Worm (Caenorhabditis elegans): ENCODE results near the gene F39D8.3.

The F39D8.3 gene

DNA sequence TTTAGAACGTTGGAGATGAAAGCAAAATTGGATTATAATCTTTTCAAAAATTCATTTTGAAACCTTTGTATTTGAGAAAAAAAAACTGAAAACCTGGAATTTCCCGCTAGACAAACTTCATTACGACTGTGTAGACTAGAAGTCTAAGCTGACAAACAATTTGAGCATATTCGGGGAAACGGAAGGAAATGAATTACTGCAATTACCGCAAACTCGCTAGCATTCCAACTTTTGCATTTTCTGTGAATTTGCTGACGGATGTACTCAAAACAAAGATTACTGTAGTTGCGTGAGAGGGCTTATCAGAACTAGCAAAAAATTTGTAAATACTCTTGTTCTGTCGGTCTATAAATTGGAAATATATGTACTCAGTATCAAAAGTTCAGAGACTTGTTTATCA is 30.9 kb upstream of the F39D8.3 start:
- TF ChIP-seq efl-1 (optimal IDR thresholded peaks at IDR 0.05) (no peak), efl-1 (GFP tag; optimal IDR thresholded peaks at IDR 0.05 in 1 of 2) (no peak), nhr-77 (tag; optimal IDR thresholded peaks at IDR 0.05) (no peak), pqm-1 (tag; optimal IDR thresholded peaks at IDR 0.05) (no peak), mdl-1 (tag; optimal IDR thresholded peaks at IDR 0.05) (no peak), nhr-84 (tag; optimal IDR thresholded peaks at IDR 0.05) (no peak), vab-15 (tag; optimal IDR thresholded peaks at IDR 0.05) (no peak), nhr-20 (tag; optimal IDR thresholded peaks at IDR 0.05) (no peak), ceh-82 (tag; optimal IDR thresholded peaks at IDR 0.05) (no peak), rnt-1 (tag; optimal IDR thresholded peaks at IDR 0.05) (no peak), fkh-10 (GFP tag; optimal IDR thresholded peaks at IDR 0.05) (no peak), fkh-8 (tag; optimal IDR thresholded peaks at IDR 0.05) (peak; percentile 83), nhr-11 (tag; optimal IDR thresholded peaks at IDR 0.05) (peak; percentile 77), lin-14 (GFP tag; optimal IDR thresholded peaks at IDR 0.05) (peak; percentile 42), pax-3 (tag; optimal IDR thresholded peaks at IDR 0.05) (no peak), unc-86 (tag; optimal IDR thresholded peaks at IDR 0.05) (no peak), nhr-47 (tag; optimal IDR thresholded peaks at IDR 0.05) (peak; percentile 49), nhr-71 (tag; optimal IDR thresholded peaks at IDR 0.05) (peak; percentile 67), ceh-8 (GFP tag; optimal IDR thresholded peaks at IDR 0.05) (no peak)

DNA sequence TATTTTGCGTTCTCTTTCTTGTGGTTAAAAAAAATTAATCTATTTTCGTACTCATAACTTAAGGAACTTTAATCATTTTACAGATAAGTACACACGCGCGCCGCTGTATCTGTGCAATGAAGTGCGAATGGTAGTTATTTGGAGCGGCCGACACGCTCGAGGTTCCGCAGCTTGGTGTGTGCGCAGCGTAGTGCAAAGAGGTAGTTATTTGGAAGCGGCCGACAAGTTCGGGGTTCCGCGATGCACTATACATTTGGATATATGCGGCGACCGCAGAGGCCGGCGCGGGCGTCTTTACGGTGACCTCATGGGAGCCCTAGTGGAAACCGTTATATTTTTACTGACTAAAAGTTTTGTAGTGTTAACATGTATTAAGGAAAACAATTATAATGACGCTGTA is 28.1 kb upstream of the F39D8.3 start:
- TF ChIP-seq lir-3 (tag; optimal IDR thresholded peaks at IDR 0.05; ENCODE audit: poor library complexity) (no peak), snpc-4 (tag; optimal IDR thresholded peaks at IDR 0.05) (peak; percentile 87)

DNA sequence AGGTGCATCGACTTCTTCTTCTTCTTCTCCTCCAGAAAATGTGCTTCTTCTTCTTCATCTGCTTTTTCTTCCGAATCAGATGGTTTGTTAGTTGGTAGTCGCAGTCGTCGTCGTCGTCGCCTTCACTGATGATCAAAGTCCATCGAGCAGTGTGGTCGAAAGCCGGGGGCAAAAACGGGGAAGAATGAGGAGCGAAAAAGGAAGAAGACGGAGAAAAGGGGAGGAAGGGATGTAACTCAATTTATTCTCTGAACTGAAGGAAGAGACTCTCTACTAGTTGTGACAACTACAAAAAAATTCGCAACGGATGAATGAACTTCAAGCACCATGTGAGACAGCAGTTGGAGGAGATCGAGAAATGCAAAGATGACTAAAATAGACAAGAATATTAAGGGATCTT is 25.0 kb upstream of the F39D8.3 start:
- peak; percentile 83 for TF ChIP-seq fkh-10 (GFP tag; optimal IDR thresholded peaks at IDR 0.05)
- TF ChIP-seq nhr-47 (tag; optimal IDR thresholded peaks at IDR 0.05): peak; percentile 45
- no peak for TF ChIP-seq grh-1 (GFP tag; IDR thresholded peaks at IDR 0.05)
- TF ChIP-seq lin-14 (GFP tag; optimal IDR thresholded peaks at IDR 0.05): peak; percentile 93
- TF ChIP-seq aly-2 (tag; optimal IDR thresholded peaks at IDR 0.05): no peak
- TF ChIP-seq isw-1 (GFP tag; IDR thresholded peaks at IDR 0.05): peak; percentile 16; the same call in 1 of the 2 replicates
- TF ChIP-seq nhr-11 (tag; optimal IDR thresholded peaks at IDR 0.05): no peak
- TF ChIP-seq ceh-8 (GFP tag; optimal IDR thresholded peaks at IDR 0.05): peak; percentile 46
- no peak for TF ChIP-seq C04F5.9 (tag; optimal IDR thresholded peaks at IDR 0.05)
- peak; percentile 2 for TF ChIP-seq ces-1 (GFP tag; optimal IDR thresholded peaks at IDR 0.05)
- TF ChIP-seq unc-30 (tag; optimal IDR thresholded peaks at IDR 0.05): no peak
- peak; percentile 4 for TF ChIP-seq tbx-2 (tag; optimal IDR thresholded peaks at IDR 0.05)
- TF ChIP-seq pag-3 (tag; optimal IDR thresholded peaks at IDR 0.05; ENCODE audit: borderline replicate concordance, insufficient read depth): no peak
- TF ChIP-seq zag-1 (tag; optimal IDR thresholded peaks at IDR 0.05): peak; percentile 8
- TF ChIP-seq unc-86 (tag; optimal IDR thresholded peaks at IDR 0.05): peak; percentile 21
- TF ChIP-seq nhr-84 (tag; optimal IDR thresholded peaks at IDR 0.05): no peak
- peak; percentile 7 for TF ChIP-seq nhr-20 (tag; optimal IDR thresholded peaks at IDR 0.05)
- TF ChIP-seq ceh-82 (tag; optimal IDR thresholded peaks at IDR 0.05): peak in 1 of 3 experiments; percentile 18
- no peak for TF ChIP-seq F16B12.6 (tag; optimal IDR thresholded peaks at IDR 0.05)
- TF ChIP-seq nhr-71 (tag; optimal IDR thresholded peaks at IDR 0.05): peak; percentile 54
- peak; percentile 31 for TF ChIP-seq swsn-7 (tag; optimal IDR thresholded peaks at IDR 0.05)
- TF ChIP-seq dsc-1 (tag; optimal IDR thresholded peaks at IDR 0.05): no peak

- TF ChIP-seq Y116A8C.19 (tag; optimal IDR thresholded peaks at IDR 0.05; ENCODE audit: borderline replicate concordance) (no peak), efl-1 (optimal IDR thresholded peaks at IDR 0.05) (no peak), efl-1 (GFP tag; optimal IDR thresholded peaks at IDR 0.05 in 1 of 2) (peak in 1 of 2 experiments; percentile 63), rnt-1 (tag; optimal IDR thresholded peaks at IDR 0.05) (no peak), xbp-1 (tag; optimal IDR thresholded peaks at IDR 0.05) (no peak), mep-1 (tag; optimal IDR thresholded peaks at IDR 0.05) (no peak)
Observed at ce11 chrX:15407631-15408030, 13.1 kb upstream of the F39D8.3 start, which contains the start of gene psa-3. TSS of gene psa-3 (plus strand) at chrX:15407931.
